Worm (Caenorhabditis elegans) whole organism, early embryonic: Measurements from ENCODE around the gene Y57G7A.6.

Source experiments
- B0310.2 ChIP-seq: sonication (generic microtip); optimal IDR thresholded peaks from 2 replicates; lab custom pipeline; 2016; ENCODE audit warnings: mild to moderate bottlenecking, missing genetic modification characterization, missing compliant biosample characterization
- aly-1 ChIP-seq: sonication (generic microtip); optimal IDR thresholded peaks from 2 replicates; lab custom pipeline; 2016; ENCODE audit warnings: missing genetic modification characterization, missing compliant biosample characterization
- ama-1 ChIP-seq: fragments of 150-350 bp; optimal IDR thresholded peaks from 2 replicates; lab custom pipeline; 2014
- ceh-13 ChIP-seq: fragments of 200-800 bp; sonication (Bioruptor generic); optimal IDR thresholded peaks from 2 replicates; lab custom pipeline; 2018; ENCODE audit warnings: mild to moderate bottlenecking, missing genetic modification characterization, missing compliant biosample characterization
- ceh-36 ChIP-seq: sonication (generic microtip); optimal IDR thresholded peaks from 2 replicates; lab custom pipeline; 2016; ENCODE audit warnings: missing genetic modification characterization, inconsistent platforms, missing compliant biosample characterization
- hmg-4 ChIP-seq: fragments of 200-800 bp; sonication (Bioruptor generic); optimal IDR thresholded peaks from 2 replicates; lab custom pipeline; 2018; ENCODE audit warnings: mild to moderate bottlenecking, missing genetic modification characterization, missing compliant biosample characterization
- pes-1 ChIP-seq: fragments of 200-800 bp; sonication (Bioruptor generic); IDR thresholded peaks from 2 replicates; pipeline ENCODE4 v1.3.6; 2022; ENCODE audit warnings: missing genetic modification reagents, missing genetic modification characterization, missing compliant biosample characterization
- sea-1 ChIP-seq: fragments of 200-800 bp; sonication (Bioruptor generic); conservative IDR thresholded peaks from 2 replicates; pipeline ENCODE4 v1.3.6; 2022; ENCODE audit warnings: missing genetic modification characterization, missing compliant biosample characterization
- tbx-11 ChIP-seq: fragments of 200-800 bp; sonication (Bioruptor generic); IDR thresholded peaks from 2 replicates; pipeline ENCODE4 v1.3.6; 2022; ENCODE audit warnings: missing genetic modification characterization, missing compliant biosample characterization

DNA sequence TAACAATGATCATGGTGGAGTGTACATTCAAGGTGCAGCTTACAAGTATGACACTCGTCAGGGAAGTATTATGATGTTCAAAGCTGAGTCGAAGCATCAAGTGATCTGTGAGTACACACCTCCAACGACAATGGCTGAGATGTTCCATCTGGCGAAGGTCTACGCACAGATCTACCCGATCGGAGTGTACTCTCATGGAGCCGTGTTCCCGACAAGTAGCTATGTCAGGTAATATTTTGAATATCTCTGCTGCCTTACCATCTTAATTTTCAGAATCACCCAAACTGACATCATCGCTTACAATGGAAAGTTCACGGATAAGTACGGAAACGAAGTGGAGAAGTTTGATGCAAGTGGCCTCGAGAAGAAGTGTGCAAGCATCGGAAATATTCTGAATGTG is 28.7 kb downstream of the Y57G7A.6 start:
- no peak for TF ChIP-seq pes-1
- TF ChIP-seq sea-1 (GFP tag; lab: Robert Waterston, UW): no peak
- no peak for TF ChIP-seq B0310.2
- no peak for TF ChIP-seq tbx-11
- no peak for TF ChIP-seq ama-1 (lab: Kevin White, UChicago)
- no peak for TF ChIP-seq aly-1 (tag; lab: Kevin White, UChicago)
- no peak for TF ChIP-seq ceh-13
- TF ChIP-seq ceh-36: no peak
- TF ChIP-seq hmg-4: no peak
